Worm (Caenorhabditis elegans) whole organism, young adult: ENCODE results near the gene F20D6.10.

Source experiments
- B0336.3 ChIP-seq: fragments of 200-800 bp; sonication (Bioruptor generic); IDR thresholded peaks from 2 replicates; pipeline ENCODE4 v1.3.6; 2022; ENCODE audit warnings: missing genetic modification characterization, missing compliant biosample characterization
- C06A6.2 ChIP-seq: fragments of 200-800 bp; sonication (Bioruptor generic); conservative IDR thresholded peaks from 2 replicates; pipeline ENCODE4 v1.3.6; 2022; ENCODE audit warnings: missing genetic modification characterization, missing compliant biosample characterization
- D2030.7 ChIP-seq: fragments of 200-800 bp; sonication (Bioruptor generic); IDR thresholded peaks from 2 replicates; pipeline ENCODE4 v1.3.6; 2022; ENCODE audit warnings: missing genetic modification reagents, missing genetic modification characterization, missing compliant biosample characterization
- F22D6.2 ChIP-seq: sonication (generic microtip); optimal IDR thresholded peaks from 2 replicates; lab custom pipeline; 2016; ENCODE audit warnings: mild to moderate bottlenecking, missing genetic modification characterization, missing compliant biosample characterization
- F33H1.4 ChIP-seq: fragments of 200-800 bp; sonication (Bioruptor generic); IDR thresholded peaks from 2 replicates; pipeline ENCODE4 v1.3.6; 2022; ENCODE audit warnings: missing genetic modification reagents, missing genetic modification characterization, missing compliant biosample characterization
- K11D2.4 ChIP-seq: fragments of 200-800 bp; sonication (Bioruptor generic); IDR thresholded peaks from 2 replicates; pipeline ENCODE4 v1.3.6; 2022; ENCODE audit warnings: missing genetic modification reagents, missing genetic modification characterization, missing compliant biosample characterization
- Y53G8AR.9 ChIP-seq: fragments of 200-800 bp; sonication (Bioruptor generic); conservative IDR thresholded peaks from 2 replicates; pipeline ENCODE4 v1.3.6; 2022; ENCODE audit warnings: missing genetic modification reagents, missing genetic modification characterization, missing compliant biosample characterization
- Y56A3A.18 ChIP-seq: fragments of 200-800 bp; sonication (Bioruptor generic); IDR thresholded peaks from 2 replicates; pipeline ENCODE4 v1.3.6; 2022; ENCODE audit warnings: missing genetic modification reagents, missing genetic modification characterization, missing compliant biosample characterization
- Y67H2A.10 ChIP-seq: fragments of 200-800 bp; sonication (Bioruptor generic); conservative IDR thresholded peaks from 2 replicates; pipeline ENCODE4 v1.3.6; 2022; ENCODE audit warnings: missing genetic modification reagents, missing genetic modification characterization, missing compliant biosample characterization
- athp-1 ChIP-seq: sonication (generic microtip); optimal IDR thresholded peaks from 2 replicates; lab custom pipeline; 2017; ENCODE audit warnings: mild to moderate bottlenecking, missing genetic modification characterization, missing compliant biosample characterization
- attf-3 ChIP-seq: fragments of 200-800 bp; sonication (Bioruptor generic); conservative IDR thresholded peaks from 2 replicates; pipeline ENCODE4 v1.3.6; 2022; ENCODE audit warnings: missing genetic modification reagents, missing genetic modification characterization, missing compliant biosample characterization
- bed-2 ChIP-seq: fragments of 200-800 bp; sonication (Bioruptor generic); IDR thresholded peaks from 2 replicates; pipeline ENCODE4 v1.3.6; 2022; ENCODE audit warnings: missing genetic modification reagents, missing genetic modification characterization, missing compliant biosample characterization
- cebp-1 ChIP-seq, 2 experiments: fragments of 200-800 bp in 1 of 2; sonication (Bioruptor generic) in 1 of 2; sonication (generic microtip) in 1 of 2; IDR thresholded peaks in 1 of 2; optimal IDR thresholded peaks in 1 of 2; 2 replicates each; pipeline versions ENCODE4 v1.3.6 to Lab custom; 2017 to 2022; ENCODE audit warnings: missing compliant biosample characterization in 2 of 2, missing genetic modification characterization in 2 of 2, mild to moderate bottlenecking in 1 of 2, missing genetic modification reagents in 1 of 2, moderate library complexity in 1 of 2
- ceh-27 ChIP-seq: fragments of 200-800 bp; sonication (Bioruptor generic); optimal IDR thresholded peaks from 2 replicates; lab custom pipeline; 2018; ENCODE audit warnings: mild to moderate bottlenecking, missing genetic modification characterization, moderate library complexity, missing compliant biosample characterization
- ceh-79 ChIP-seq: sonication (generic microtip); optimal IDR thresholded peaks from 2 replicates; lab custom pipeline; 2017; ENCODE audit warnings: mild to moderate bottlenecking, missing genetic modification characterization, missing compliant biosample characterization
- dpl-1 ChIP-seq: fragments of 150-350 bp; optimal IDR thresholded peaks from 2 replicates; lab custom pipeline; 2014; ENCODE audit warnings: missing biosample characterization, missing genetic modification reagents, missing genetic modification characterization
- egrh-3 ChIP-seq: fragments of 200-800 bp; sonication (Bioruptor generic); IDR thresholded peaks from 2 replicates; pipeline ENCODE4 v1.3.6; 2022; ENCODE audit warnings: missing genetic modification reagents, missing genetic modification characterization, missing compliant biosample characterization
- ekl-4 ChIP-seq: fragments of 200-800 bp; sonication (Bioruptor generic); IDR thresholded peaks from 2 replicates; pipeline ENCODE4 v1.3.6; 2022; ENCODE audit warnings: missing genetic modification reagents, missing genetic modification characterization, missing compliant biosample characterization
- gei-17 ChIP-seq: fragments of 200-800 bp; sonication (Bioruptor generic); optimal IDR thresholded peaks from 2 replicates; lab custom pipeline; 2018; ENCODE audit warnings: mild to moderate bottlenecking, missing genetic modification characterization, missing compliant biosample characterization
- hmg-1.2 ChIP-seq: fragments of 200-800 bp; sonication (Bioruptor generic); IDR thresholded peaks from 2 replicates; pipeline ENCODE4 v1.3.6; 2022; ENCODE audit warnings: missing genetic modification reagents, missing genetic modification characterization, missing compliant biosample characterization
- lin-26 ChIP-seq: fragments of 200-800 bp; sonication (Bioruptor generic); IDR thresholded peaks from 2 replicates; pipeline ENCODE4 v1.3.6; 2022; ENCODE audit warnings: missing genetic modification reagents, missing genetic modification characterization, missing compliant biosample characterization
- lin-40 ChIP-seq: sonication (generic microtip); optimal IDR thresholded peaks from 2 replicates; lab custom pipeline; 2016; ENCODE audit warnings: missing genetic modification characterization, mild to moderate bottlenecking, missing compliant biosample characterization, missing genotype, missing genetic modification reagents
- madf-6 ChIP-seq: fragments of 200-800 bp; sonication (Bioruptor generic); IDR thresholded peaks from 2 replicates; pipeline ENCODE4 v1.3.6; 2022; ENCODE audit warnings: missing genetic modification reagents, missing genetic modification characterization, missing compliant biosample characterization
- madf-8 ChIP-seq: fragments of 200-800 bp; sonication (Bioruptor generic); conservative IDR thresholded peaks from 2 replicates; pipeline ENCODE4 v1.3.6; 2022; ENCODE audit warnings: missing genetic modification reagents, missing genetic modification characterization, missing compliant biosample characterization
- mcd-1 ChIP-seq: fragments of 200-800 bp; sonication (Bioruptor generic); IDR thresholded peaks from 2 replicates; pipeline ENCODE4 v1.3.6; 2022; ENCODE audit warnings: missing genetic modification reagents, missing genetic modification characterization, missing compliant biosample characterization
- nhr-120 ChIP-seq: fragments of 200-800 bp; sonication (Bioruptor generic); IDR thresholded peaks from 2 replicates; pipeline ENCODE4 v1.3.6; 2022; ENCODE audit warnings: missing genetic modification characterization, missing compliant biosample characterization
- nhr-179 ChIP-seq: sonication (generic microtip); optimal IDR thresholded peaks from 2 replicates; lab custom pipeline; 2016; ENCODE audit warnings: mild to moderate bottlenecking, missing genetic modification characterization, missing compliant biosample characterization
- nhr-80 ChIP-seq: sonication (generic microtip); optimal IDR thresholded peaks from 2 replicates; lab custom pipeline; 2016; ENCODE audit warnings: missing genetic modification characterization, missing compliant biosample characterization
- pha-4 ChIP-seq: fragments of 150-350 bp; sonication (generic microtip); optimal IDR thresholded peaks from 2 replicates; lab custom pipeline; 2014; ENCODE audit warnings: missing biosample characterization, missing genetic modification reagents, missing genetic modification characterization
- rcor-1 ChIP-seq: fragments of 200-800 bp; sonication (Bioruptor generic); IDR thresholded peaks from 2 replicates; pipeline ENCODE4 v1.3.6; 2022; ENCODE audit warnings: missing genetic modification reagents, missing genetic modification characterization, missing compliant biosample characterization
- repo-1 ChIP-seq: sonication (generic microtip); optimal IDR thresholded peaks from 2 replicates; lab custom pipeline; 2017; ENCODE audit warnings: mild to moderate bottlenecking, missing genetic modification characterization, missing compliant biosample characterization
- snpc-1.3 ChIP-seq: sonication (generic microtip); optimal IDR thresholded peaks from 2 replicates; lab custom pipeline; 2017; ENCODE audit warnings: missing genetic modification characterization, mild to moderate bottlenecking, missing compliant biosample characterization, antibody characterized with exemption, moderate library complexity, missing genotype, missing genetic modification reagents; ENCODE audit not compliant: insufficient read depth
- sptf-2 ChIP-seq: fragments of 200-800 bp; sonication (Bioruptor generic); optimal IDR thresholded peaks from 2 replicates; lab custom pipeline; 2018; ENCODE audit warnings: mild to moderate bottlenecking, missing genetic modification characterization, missing compliant biosample characterization
- unc-130 ChIP-seq: sonication (generic microtip); optimal IDR thresholded peaks from 2 replicates; lab custom pipeline; 2016; ENCODE audit warnings: missing genetic modification reagents, missing genetic modification characterization, missing compliant biosample characterization
- ztf-25 ChIP-seq: fragments of 200-800 bp; sonication (Bioruptor generic); IDR thresholded peaks from 2 replicates; pipeline ENCODE4 v1.3.6; 2022; ENCODE audit warnings: missing genetic modification reagents, missing genetic modification characterization, missing compliant biosample characterization
- ztf-26 ChIP-seq: sonication (generic microtip); optimal IDR thresholded peaks from 2 replicates; lab custom pipeline; 2017; ENCODE audit warnings: missing genetic modification characterization, missing compliant biosample characterization
- ztf-3 ChIP-seq: fragments of 200-800 bp; sonication (Bioruptor generic); optimal IDR thresholded peaks from 2 replicates; lab custom pipeline; 2018; ENCODE audit warnings: mild to moderate bottlenecking, missing genetic modification characterization, missing compliant biosample characterization
- ztf-6 ChIP-seq: fragments of 200-800 bp; sonication (Bioruptor generic); IDR thresholded peaks from 2 replicates; pipeline ENCODE4 v1.3.6; 2022; ENCODE audit warnings: missing genetic modification reagents, missing genetic modification characterization, missing compliant biosample characterization

Gene F20D6.10

DNA sequence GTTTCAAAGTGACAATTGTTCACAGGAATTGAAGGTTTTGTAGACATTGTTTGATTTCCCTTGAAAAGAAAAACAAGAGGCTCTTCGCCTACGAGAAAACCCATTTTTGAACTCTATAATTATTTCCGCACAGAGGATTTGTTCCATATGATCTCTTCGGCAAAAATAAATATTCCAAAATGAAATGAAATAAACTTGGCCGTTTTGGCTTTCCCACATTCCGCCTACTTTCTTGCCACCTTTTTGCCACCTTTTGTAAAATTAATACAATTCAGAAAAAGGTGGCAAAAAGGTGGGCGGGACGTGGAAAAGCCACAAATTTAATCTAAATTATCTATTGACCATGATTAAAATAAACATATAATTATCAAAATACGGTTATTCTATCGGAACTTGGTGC, 7.3 kb downstream of the F20D6.10 start, which contains the start of gene F20D6.15:
TSS of gene F20D6.15 (minus strand) at position 47 of the 400 bp plus-strand sequence.
- TF ChIP-seq dpl-1 (GFP tag; lab: Kevin White, UChicago), result no peak
- TF ChIP-seq D2030.7, result no peak
- no peak for TF ChIP-seq ceh-27 (GFP tag; lab: Kevin White, UChicago)
- no peak for TF ChIP-seq F22D6.2 (tag; lab: Kevin White, UChicago)
- no peak for TF ChIP-seq Y56A3A.18 (GFP tag; lab: Robert Waterston, UW)
- no peak for TF ChIP-seq repo-1 (tag; lab: Kevin White, UChicago)
- TF ChIP-seq madf-6, result no peak
- no peak for TF ChIP-seq ztf-3 (GFP tag; lab: Kevin White, UChicago)
- TF ChIP-seq unc-130 (GFP tag; lab: Kevin White, UChicago), result no peak
- no peak for TF ChIP-seq Y53G8AR.9 (GFP tag; lab: Robert Waterston, UW)
- no peak for TF ChIP-seq snpc-1.3 (tag; lab: Kevin White, UChicago)
- TF ChIP-seq athp-1, result no peak
- no peak for TF ChIP-seq lin-26 (GFP tag; lab: Robert Waterston, UW)

DNA sequence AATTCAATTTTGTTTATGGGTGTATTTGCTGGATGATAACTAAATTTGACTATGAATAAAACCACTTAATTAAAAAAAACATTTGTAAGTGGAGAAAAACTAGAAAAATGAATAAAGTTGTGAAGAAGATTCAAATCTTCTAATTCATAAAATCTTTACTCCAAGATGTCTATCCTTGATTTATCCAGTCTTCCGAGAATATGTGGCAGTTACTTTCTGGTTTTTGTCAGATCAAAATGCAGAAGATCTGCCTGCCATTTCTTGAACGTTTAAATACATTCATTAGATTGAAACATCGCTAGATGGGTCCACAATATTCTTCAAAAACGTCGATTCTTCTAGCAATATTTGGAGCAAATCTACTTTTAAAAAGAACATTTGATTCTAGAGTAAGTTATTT, 10.0 kb downstream of the F20D6.10 start, which contains the start of gene F20D6.2:
TSS of gene F20D6.2 (plus strand) at position 301 of the 400 bp plus-strand sequence.
- TF ChIP-seq nhr-120 (GFP tag; lab: Robert Waterston, UW) (no peak), bed-2 (GFP tag; lab: Robert Waterston, UW) (no peak), ekl-4 (GFP tag; lab: Robert Waterston, UW) (no peak), F33H1.4 (GFP tag; lab: Robert Waterston, UW) (no peak), ztf-6 (GFP tag; lab: Robert Waterston, UW) (no peak), B0336.3 (GFP tag; lab: Robert Waterston, UW) (no peak)

DNA sequence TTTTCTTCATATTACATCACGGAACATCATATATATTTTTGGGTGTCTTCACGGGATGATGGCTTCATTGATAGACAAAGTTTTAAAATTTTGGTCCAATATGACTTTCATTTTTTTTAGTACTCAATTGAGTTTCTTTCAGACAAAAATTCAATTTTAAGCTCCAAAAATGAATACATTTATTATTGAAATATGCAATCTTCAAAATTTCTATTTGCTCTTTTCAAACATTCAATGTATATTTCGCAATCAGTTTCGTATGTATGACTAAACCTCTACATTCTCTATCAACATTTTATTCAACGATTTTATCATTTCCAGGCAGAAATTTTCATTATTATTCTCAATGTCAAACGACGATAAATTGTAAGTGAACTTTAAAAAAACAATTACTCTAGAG, 12.4 kb downstream of the F20D6.10 start, which contains the start of gene srp-8:
TSS of gene srp-8 (plus strand) at position 301 of the 400 bp plus-strand sequence.
- TF ChIP-seq dpl-1 (GFP tag; lab: Kevin White, UChicago), result no peak
- TF ChIP-seq sptf-2 (GFP tag; lab: Kevin White, UChicago), result no peak
- TF ChIP-seq nhr-179 (tag; lab: Kevin White, UChicago), result no peak
- peak; percentile 59; the same call in 1 of the 2 replicates for TF ChIP-seq cebp-1 (GFP tag; IDR thresholded peaks at IDR 0.05; lab: Robert Waterston, UW)
- no peak for TF ChIP-seq cebp-1 (tag; optimal IDR thresholded peaks at IDR 0.05; lab: Kevin White, UChicago)

DNA sequence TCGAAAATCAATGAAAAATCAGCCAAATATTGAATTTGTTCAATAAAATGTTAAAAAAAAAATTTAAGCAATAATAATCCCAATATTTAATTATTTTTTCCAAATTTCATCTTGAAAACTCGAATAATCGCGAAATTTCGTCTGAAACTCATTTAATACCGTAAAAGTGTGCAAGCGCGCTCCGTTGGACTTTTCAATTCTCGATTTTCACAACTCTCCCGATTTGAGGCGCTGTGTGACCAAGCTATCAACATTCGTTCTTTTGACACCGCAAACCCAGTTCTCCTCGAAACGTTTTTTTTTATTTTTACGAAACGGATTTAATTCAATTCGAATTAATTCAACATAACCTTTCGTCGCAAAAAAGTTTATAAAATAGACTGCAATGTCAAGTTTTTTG, 15.0 kb downstream of the F20D6.10 start:
- TF ChIP-seq mcd-1, result peak; percentile 64; the same call in 1 of the 2 replicates

DNA sequence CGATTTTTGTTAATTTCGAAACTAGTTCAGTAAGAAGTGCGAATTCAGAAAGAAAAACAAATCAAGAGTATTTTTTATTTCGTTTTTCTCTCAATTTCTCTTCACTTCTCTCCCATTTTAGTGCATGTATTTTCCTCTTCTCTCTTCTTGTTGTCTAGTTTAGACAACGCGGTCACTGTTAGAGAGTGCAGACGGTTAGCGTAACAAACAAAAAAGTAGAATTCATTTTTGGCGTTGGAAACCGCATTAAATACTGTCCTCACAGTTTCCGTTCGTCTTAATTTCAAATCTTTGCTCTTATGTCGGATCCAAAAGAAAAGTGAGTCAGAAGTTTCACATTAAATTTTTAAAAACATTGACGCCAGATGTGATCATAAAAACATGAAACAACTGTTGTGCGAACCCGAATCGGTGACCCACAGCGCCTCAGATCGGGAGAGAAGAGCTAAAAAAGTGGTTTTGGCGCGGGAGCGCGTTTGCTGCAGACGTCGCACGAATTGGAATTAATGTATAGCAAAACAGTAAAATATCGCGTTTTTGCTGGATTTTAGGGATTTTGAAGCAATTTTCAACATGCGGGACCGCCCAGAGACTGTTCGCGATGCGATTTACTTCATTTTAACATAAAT, 16.7 kb downstream of the F20D6.10 start, which contains the start of gene srp-7:
TSS of gene srp-7 (plus strand) at position 213 of the 629 bp plus-strand sequence.
- TF ChIP-seq D2030.7 (peak; percentile 47; the same call in 1 of the 2 replicates), attf-3 (GFP tag; lab: Robert Waterston, UW) (peak; percentile 60), gei-17 (GFP tag; lab: Kevin White, UChicago) (no peak), cebp-1 (GFP tag; IDR thresholded peaks at IDR 0.05; lab: Robert Waterston, UW) (peak; percentile 75), cebp-1 (tag; optimal IDR thresholded peaks at IDR 0.05; lab: Kevin White, UChicago) (no peak), F33H1.4 (GFP tag; lab: Robert Waterston, UW) (0 out of 2 replicates have a peak, but pooled peaks have one; percentile 10), unc-130 (GFP tag; lab: Kevin White, UChicago) (no peak), ztf-26 (tag; lab: Kevin White, UChicago) (peak; percentile 26), lin-40 (tag; lab: Kevin White, UChicago) (peak; percentile 31), madf-6 (0 out of 2 replicates have a peak, but pooled peaks have one; percentile 28), nhr-80 (tag; lab: Kevin White, UChicago) (peak; percentile 27), Y67H2A.10 (GFP tag; lab: Robert Waterston, UW) (0 out of 2 replicates have a peak, but pooled peaks have one; percentile 24), rcor-1 (no peak), hmg-1.2 (peak; percentile 70; the same call in 1 of the 2 replicates), lin-26 (GFP tag; lab: Robert Waterston, UW) (peak; percentile 55; the same call in 1 of the 2 replicates), K11D2.4 (GFP tag; lab: Robert Waterston, UW) (no peak), C06A6.2 (0 out of 2 replicates have a peak, but pooled peaks have one; percentile 20), ceh-79 (tag; lab: Kevin White, UChicago) (no peak), pha-4 (tag; lab: Kevin White, UChicago) (no peak), madf-8 (GFP tag; lab: Robert Waterston, UW) (no peak), egrh-3 (GFP tag; lab: Robert Waterston, UW) (peak; percentile 33; the same call in 1 of the 2 replicates), mcd-1 (peak; percentile 84), ztf-25 (GFP tag; lab: Robert Waterston, UW) (0 out of 2 replicates have a peak, but pooled peaks have one; percentile 44)
